Fruit fly (Drosophila melanogaster) whole organism, pupa: ENCODE data around the gene ND-B16.6.

Source experiments
- CG14655 ChIP-seq: fragments of 200-800 bp; sonication (Bioruptor generic); optimal IDR thresholded peaks from 3 replicates; lab custom pipeline; 2017; ENCODE audit warnings: mild to moderate bottlenecking, missing biosample characterization, missing genetic modification reagents, missing genetic modification characterization
- CG34367 ChIP-seq: fragments of 200-800 bp; sonication (Bioruptor generic); optimal IDR thresholded peaks from 2 replicates; lab custom pipeline; 2018; ENCODE audit warnings: missing biosample characterization, mild to moderate bottlenecking, missing genetic modification characterization
- Pif1A ChIP-seq: fragments of 200-800 bp; sonication (Bioruptor generic); optimal IDR thresholded peaks from 3 replicates; lab custom pipeline; 2016; ENCODE audit warnings: missing biosample characterization, missing genetic modification characterization
- fd96Ca ChIP-seq: fragments of 200-800 bp; sonication (Bioruptor generic); IDR thresholded peaks from 3 replicates; pipeline ENCODE4 v1.3.6; 2022; ENCODE audit warnings: missing biosample characterization, missing genetic modification characterization
- gl ChIP-seq: fragments of 200-800 bp; sonication (Bioruptor generic); optimal IDR thresholded peaks from 2 replicates; lab custom pipeline; 2018; ENCODE audit warnings: missing biosample characterization, mild to moderate bottlenecking, missing genetic modification characterization
- rn ChIP-seq: fragments of 200-800 bp; sonication (Bioruptor generic); IDR thresholded peaks from 2 replicates; pipeline ENCODE4 v1.3.6; 2022; ENCODE audit warnings: missing biosample characterization, missing genetic modification characterization

DNA sequence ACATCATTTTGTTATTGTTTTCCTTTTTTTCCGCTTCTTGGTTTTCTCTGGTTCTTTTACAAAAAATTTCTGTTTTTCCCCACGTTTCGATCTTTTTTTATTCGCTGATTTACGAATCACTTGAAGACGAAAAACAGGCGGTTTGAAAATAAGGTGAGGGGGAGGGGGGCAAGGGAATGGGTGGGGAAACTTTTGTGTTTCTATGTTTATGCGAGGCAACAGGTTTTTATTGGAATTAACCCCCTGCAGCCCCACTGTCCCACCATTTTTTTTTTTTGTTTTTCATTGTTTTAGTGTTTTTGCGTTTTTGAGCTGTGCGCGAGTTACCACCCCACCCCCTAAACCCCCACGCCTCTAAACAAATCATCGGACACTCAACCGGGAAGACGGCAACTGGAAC is 15.3 kb downstream of the ND-B16.6 start:
- TF ChIP-seq fd96Ca (no peak), Pif1A (GFP tag; lab: Kevin White, UChicago) (no peak), CG14655 (GFP tag; lab: Kevin White, UChicago) (no peak), gl (no peak), rn (GFP tag; lab: Robert Waterston, UW) (no peak), CG34367 (no peak)
